Fruit fly (Drosophila melanogaster): ENCODE data around the gene Had1.

DNA sequence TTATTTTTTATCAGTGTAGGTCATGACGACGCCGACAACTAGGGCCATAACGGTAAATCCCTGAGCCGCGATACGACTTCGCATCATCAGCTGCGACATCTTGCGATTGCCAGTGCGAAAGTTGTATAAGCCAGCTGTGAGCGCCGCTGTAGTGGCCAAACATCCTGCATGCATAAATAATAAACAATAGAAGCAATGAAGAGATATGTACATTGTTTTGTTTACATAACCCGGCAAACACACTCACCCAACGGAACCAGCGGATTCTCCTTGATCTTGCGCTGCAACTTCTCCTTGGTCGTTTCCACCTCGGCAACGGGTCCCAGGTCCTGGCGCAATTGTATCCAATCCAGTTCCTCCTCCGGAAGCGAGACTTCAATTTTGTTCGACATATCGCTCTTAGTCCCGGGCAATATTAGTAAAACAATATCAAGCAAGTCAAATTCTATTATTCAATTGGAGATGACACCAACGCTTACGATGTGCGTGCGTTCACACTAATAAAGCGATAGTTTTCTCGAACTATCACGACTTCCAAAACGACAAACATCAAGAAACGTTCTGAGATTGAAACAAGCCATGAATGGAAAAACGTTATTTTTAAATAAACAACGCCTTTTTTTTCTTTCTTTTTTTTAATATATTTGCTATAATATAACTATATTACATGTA lies 23.2 kb upstream of the Had1 start:
- TF ChIP-seq bab1 (GFP tag; optimal IDR thresholded peaks at IDR 0.05) (peak; percentile 6), Mnt (GFP tag; optimal IDR thresholded peaks at IDR 0.05) (peak; percentile 21), ovo (GFP tag; optimal IDR thresholded peaks at IDR 0.05) (peak; percentile 54), CG5204 (GFP tag; optimal IDR thresholded peaks at IDR 0.05) (no peak), CG1620 (GFP tag; optimal IDR thresholded peaks at IDR 0.05) (no peak), CG14711 (tag; optimal IDR thresholded peaks at IDR 0.05) (no peak), toe (GFP tag; optimal IDR thresholded peaks at IDR 0.05) (no peak), Hr96 (GFP tag; optimal IDR thresholded peaks at IDR 0.05) (no peak), CG7045 (GFP tag; optimal IDR thresholded peaks at IDR 0.05) (no peak), CG11617 (GFP tag; optimal IDR thresholded peaks at IDR 0.05) (peak; percentile 28)
